Worm (Caenorhabditis elegans) whole organism, young adult: ENCODE results near the gene tbc-20.

Experiments used
- B0035.1 ChIP-seq: sonication (generic microtip); optimal IDR thresholded peaks from 2 replicates; lab custom pipeline; 2016; ENCODE audit warnings: missing genetic modification characterization, mild to moderate bottlenecking, missing compliant biosample characterization, missing genotype, missing genetic modification reagents
- B0336.3 ChIP-seq: fragments of 200-800 bp; sonication (Bioruptor generic); IDR thresholded peaks from 2 replicates; pipeline ENCODE4 v1.3.6; 2022; ENCODE audit warnings: missing genetic modification characterization, missing compliant biosample characterization
- F22D6.2 ChIP-seq: sonication (generic microtip); optimal IDR thresholded peaks from 2 replicates; lab custom pipeline; 2016; ENCODE audit warnings: mild to moderate bottlenecking, missing genetic modification characterization, missing compliant biosample characterization
- F33H1.4 ChIP-seq: fragments of 200-800 bp; sonication (Bioruptor generic); IDR thresholded peaks from 2 replicates; pipeline ENCODE4 v1.3.6; 2022; ENCODE audit warnings: missing genetic modification reagents, missing genetic modification characterization, missing compliant biosample characterization
- F57C9.4 ChIP-seq: sonication (generic microtip); optimal IDR thresholded peaks from 2 replicates; lab custom pipeline; 2017; ENCODE audit warnings: mild to moderate bottlenecking, missing genetic modification characterization, missing compliant biosample characterization
- Y67H2A.10 ChIP-seq: fragments of 200-800 bp; sonication (Bioruptor generic); conservative IDR thresholded peaks from 2 replicates; pipeline ENCODE4 v1.3.6; 2022; ENCODE audit warnings: missing genetic modification reagents, missing genetic modification characterization, missing compliant biosample characterization
- ccch-3 ChIP-seq: fragments of 200-800 bp; sonication (Bioruptor generic); optimal IDR thresholded peaks from 2 replicates; lab custom pipeline; 2018; ENCODE audit warnings: mild to moderate bottlenecking, missing genetic modification characterization, missing compliant biosample characterization
- cebp-1 ChIP-seq, 2 experiments: fragments of 200-800 bp in 1 of 2; sonication (Bioruptor generic) in 1 of 2; sonication (generic microtip) in 1 of 2; IDR thresholded peaks in 1 of 2; optimal IDR thresholded peaks in 1 of 2; 2 replicates each; pipeline versions ENCODE4 v1.3.6 to Lab custom; 2017 to 2022; ENCODE audit warnings: missing compliant biosample characterization in 2 of 2, missing genetic modification characterization in 2 of 2, mild to moderate bottlenecking in 1 of 2, missing genetic modification reagents in 1 of 2, moderate library complexity in 1 of 2
- ceh-27 ChIP-seq: fragments of 200-800 bp; sonication (Bioruptor generic); optimal IDR thresholded peaks from 2 replicates; lab custom pipeline; 2018; ENCODE audit warnings: mild to moderate bottlenecking, missing genetic modification characterization, moderate library complexity, missing compliant biosample characterization
- ceh-58 ChIP-seq: fragments of 200-800 bp; sonication (Bioruptor generic); IDR thresholded peaks from 2 replicates; pipeline ENCODE4 v1.3.6; 2022; ENCODE audit warnings: missing genetic modification characterization, missing compliant biosample characterization
- ceh-79 ChIP-seq: sonication (generic microtip); optimal IDR thresholded peaks from 2 replicates; lab custom pipeline; 2017; ENCODE audit warnings: mild to moderate bottlenecking, missing genetic modification characterization, missing compliant biosample characterization
- chd-7 ChIP-seq: sonication (generic microtip); optimal IDR thresholded peaks from 2 replicates; lab custom pipeline; 2016; ENCODE audit warnings: mild to moderate bottlenecking, missing genetic modification characterization, moderate library complexity, missing compliant biosample characterization
- die-1 ChIP-seq: sonication (generic microtip); optimal IDR thresholded peaks from 2 replicates; lab custom pipeline; 2016; ENCODE audit warnings: missing genotype, mild to moderate bottlenecking, missing genetic modification characterization, missing compliant biosample characterization
- dpl-1 ChIP-seq: fragments of 150-350 bp; optimal IDR thresholded peaks from 2 replicates; lab custom pipeline; 2014; ENCODE audit warnings: missing biosample characterization, missing genetic modification reagents, missing genetic modification characterization
- ekl-4 ChIP-seq: fragments of 200-800 bp; sonication (Bioruptor generic); IDR thresholded peaks from 2 replicates; pipeline ENCODE4 v1.3.6; 2022; ENCODE audit warnings: missing genetic modification reagents, missing genetic modification characterization, missing compliant biosample characterization
- hlh-26 ChIP-seq: fragments of 200-800 bp; sonication (Bioruptor generic); conservative IDR thresholded peaks from 2 replicates; pipeline ENCODE4 v1.3.6; 2022; ENCODE audit warnings: missing genetic modification reagents, missing genetic modification characterization, missing compliant biosample characterization
- hmg-1.2 ChIP-seq: fragments of 200-800 bp; sonication (Bioruptor generic); IDR thresholded peaks from 2 replicates; pipeline ENCODE4 v1.3.6; 2022; ENCODE audit warnings: missing genetic modification reagents, missing genetic modification characterization, missing compliant biosample characterization
- hrde-1 ChIP-seq: sonication (generic microtip); optimal IDR thresholded peaks from 2 replicates; lab custom pipeline; 2016; ENCODE audit warnings: missing genetic modification characterization, mild to moderate bottlenecking, missing compliant biosample characterization, moderate library complexity, missing genotype, missing genetic modification reagents, borderline replicate concordance
- lag-1 ChIP-seq: fragments of 200-800 bp; sonication (Bioruptor generic); IDR thresholded peaks from 2 replicates; pipeline ENCODE4 v1.3.6; 2022; ENCODE audit warnings: missing genetic modification reagents, missing genetic modification characterization, missing compliant biosample characterization
- let-526 ChIP-seq: fragments of 200-800 bp; sonication (Bioruptor generic); IDR thresholded peaks from 2 replicates; pipeline ENCODE4 v1.3.6; 2022; ENCODE audit warnings: missing genetic modification reagents, missing genetic modification characterization, missing compliant biosample characterization
- let-607 ChIP-seq, 2 experiments: fragments of 200-800 bp in 1 of 2; sonication (Bioruptor generic) in 1 of 2; sonication (generic microtip) in 1 of 2; optimal IDR thresholded peaks; 2 replicates each; lab custom pipeline; 2016 to 2018; ENCODE audit warnings: mild to moderate bottlenecking in 2 of 2, missing compliant biosample characterization in 2 of 2, missing genetic modification characterization in 2 of 2, moderate library complexity in 2 of 2, missing genotype in 1 of 2
- lin-26 ChIP-seq: fragments of 200-800 bp; sonication (Bioruptor generic); IDR thresholded peaks from 2 replicates; pipeline ENCODE4 v1.3.6; 2022; ENCODE audit warnings: missing genetic modification reagents, missing genetic modification characterization, missing compliant biosample characterization
- lsl-1 ChIP-seq: fragments of 200-800 bp; sonication (Bioruptor generic); optimal IDR thresholded peaks from 2 replicates; lab custom pipeline; 2018; ENCODE audit warnings: mild to moderate bottlenecking, missing genetic modification characterization, moderate library complexity, missing compliant biosample characterization
- madf-10 ChIP-seq: sonication (generic microtip); optimal IDR thresholded peaks from 2 replicates; lab custom pipeline; 2016; ENCODE audit warnings: mild to moderate bottlenecking, missing genetic modification characterization, missing compliant biosample characterization
- madf-6 ChIP-seq: fragments of 200-800 bp; sonication (Bioruptor generic); IDR thresholded peaks from 2 replicates; pipeline ENCODE4 v1.3.6; 2022; ENCODE audit warnings: missing genetic modification reagents, missing genetic modification characterization, missing compliant biosample characterization
- mel-28 ChIP-seq: sonication (generic microtip); optimal IDR thresholded peaks from 2 replicates; lab custom pipeline; 2016; ENCODE audit warnings: borderline replicate concordance, mild to moderate bottlenecking, missing genetic modification characterization, missing compliant biosample characterization
- nhr-120 ChIP-seq: fragments of 200-800 bp; sonication (Bioruptor generic); IDR thresholded peaks from 2 replicates; pipeline ENCODE4 v1.3.6; 2022; ENCODE audit warnings: missing genetic modification characterization, missing compliant biosample characterization
- nhr-80 ChIP-seq: sonication (generic microtip); optimal IDR thresholded peaks from 2 replicates; lab custom pipeline; 2016; ENCODE audit warnings: missing genetic modification characterization, missing compliant biosample characterization
- nhr-90 ChIP-seq: sonication (generic microtip); optimal IDR thresholded peaks from 2 replicates; lab custom pipeline; 2016; ENCODE audit warnings: missing genotype, mild to moderate bottlenecking, missing genetic modification characterization, missing compliant biosample characterization
- pbrm-1 ChIP-seq: fragments of 200-800 bp; sonication (Bioruptor generic); IDR thresholded peaks from 2 replicates; pipeline ENCODE4 v1.3.6; 2022; ENCODE audit warnings: missing genetic modification reagents, missing genetic modification characterization, missing compliant biosample characterization
- rec-8 ChIP-seq, 2 experiments: sonication (generic microtip); optimal IDR thresholded peaks; 2 replicates each; lab custom pipeline; 2016; ENCODE audit warnings: mild to moderate bottlenecking in 2 of 2, missing genetic modification characterization in 2 of 2, missing genetic modification reagents in 2 of 2, missing genotype in 2 of 2, missing biosample characterization in 1 of 2, missing compliant biosample characterization in 1 of 2, moderate library complexity in 1 of 2
- tbp1 ChIP-seq: fragments of 200-800 bp; sonication (Bioruptor generic); optimal IDR thresholded peaks from 2 replicates; lab custom pipeline; 2018; ENCODE audit warnings: mild to moderate bottlenecking, missing genetic modification characterization, missing compliant biosample characterization
- tbx-9 ChIP-seq: sonication (generic microtip); optimal IDR thresholded peaks from 2 replicates; lab custom pipeline; 2016; ENCODE audit warnings: borderline replicate concordance, missing genetic modification characterization, inconsistent platforms, missing compliant biosample characterization
- tlf-1 ChIP-seq: fragments of 200-800 bp; sonication (Bioruptor generic); optimal IDR thresholded peaks from 2 replicates; lab custom pipeline; 2018; ENCODE audit warnings: mild to moderate bottlenecking, missing genetic modification characterization, missing compliant biosample characterization
- ztf-3 ChIP-seq: fragments of 200-800 bp; sonication (Bioruptor generic); optimal IDR thresholded peaks from 2 replicates; lab custom pipeline; 2018; ENCODE audit warnings: mild to moderate bottlenecking, missing genetic modification characterization, missing compliant biosample characterization
- ztf-6 ChIP-seq: fragments of 200-800 bp; sonication (Bioruptor generic); IDR thresholded peaks from 2 replicates; pipeline ENCODE4 v1.3.6; 2022; ENCODE audit warnings: missing genetic modification reagents, missing genetic modification characterization, missing compliant biosample characterization

Gene tbc-20

DNA sequence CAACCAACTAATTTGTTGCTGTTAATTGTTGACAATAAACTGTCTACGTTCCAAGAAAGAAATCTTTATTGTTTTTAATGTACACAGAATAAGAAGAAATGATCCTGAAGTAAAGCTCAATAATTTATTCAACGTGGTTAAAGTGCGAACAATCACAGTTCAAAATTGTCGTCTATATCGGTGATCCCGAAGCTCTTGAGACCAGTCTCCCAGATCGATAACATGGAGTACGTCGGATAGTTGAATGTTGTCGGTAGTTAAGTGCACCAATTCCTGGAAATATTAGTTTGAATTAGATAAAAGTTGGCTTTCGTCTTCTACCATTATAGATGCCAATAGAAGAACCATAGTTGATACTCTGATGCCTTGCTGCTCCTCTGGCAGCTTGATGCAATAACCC, 17.8 kb downstream of the tbc-20 start (continued):
- TF ChIP-seq madf-6 (GFP tag; lab: Robert Waterston, UW) (peak; percentile 68; the same call in 1 of the 2 replicates), pbrm-1 (GFP tag; lab: Robert Waterston, UW) (peak; percentile 27; the same call in 1 of the 2 replicates), die-1 (tag; lab: Kevin White, UChicago) (no peak), hlh-26 (GFP tag; lab: Robert Waterston, UW) (no peak), let-526 (no peak), F33H1.4 (GFP tag; lab: Robert Waterston, UW) (peak; percentile 36), nhr-120 (GFP tag; lab: Robert Waterston, UW) (no peak), mel-28 (tag; lab: Kevin White, UChicago) (no peak), ztf-3 (no peak), F22D6.2 (tag; lab: Kevin White, UChicago) (no peak), ceh-79 (no peak), lsl-1 (GFP tag; lab: Kevin White, UChicago) (no peak), F57C9.4 (tag; lab: Kevin White, UChicago) (no peak), tbp1 (peak; percentile 27), rec-8 (tag; optimal IDR thresholded peaks at IDR 0.05; lab: Kevin White, UChicago) (no peak), nhr-80 (no peak), cebp-1 (GFP tag; IDR thresholded peaks at IDR 0.05; lab: Robert Waterston, UW) (no peak), cebp-1 (tag; optimal IDR thresholded peaks at IDR 0.05; lab: Kevin White, UChicago) (peak; percentile 2), ceh-27 (GFP tag; lab: Kevin White, UChicago) (no peak), B0336.3 (peak; percentile 54; the same call in 1 of the 2 replicates), lin-26 (GFP tag; lab: Robert Waterston, UW) (peak; percentile 50; the same call in 1 of the 2 replicates), nhr-90 (no peak), dpl-1 (GFP tag; lab: Kevin White, UChicago) (no peak)

DNA sequence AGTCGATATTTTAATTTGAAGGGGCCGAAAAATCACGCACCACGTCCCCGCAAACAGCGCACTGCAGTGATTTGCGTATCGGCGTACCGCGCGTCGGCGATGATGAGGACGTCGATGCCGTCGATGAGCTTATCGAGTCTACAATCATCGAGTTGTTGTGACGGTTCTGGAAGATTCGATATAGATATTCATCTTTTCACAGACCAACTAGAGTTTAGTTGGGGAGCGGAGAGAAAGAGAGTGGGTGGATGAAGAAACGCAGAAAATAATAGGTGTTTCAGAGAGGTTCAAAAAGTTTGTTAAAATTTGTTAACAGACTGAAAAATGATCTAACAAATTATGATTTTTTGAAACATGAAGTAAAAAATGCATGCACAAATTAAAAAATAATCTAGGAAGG, 20.1 kb downstream of the tbc-20 start, which contains the start of gene nhr-61:
Gene nhr-61, minus strand, starts transcription at position 168 of the 400 bp plus-strand sequence.
- TF ChIP-seq ztf-6 (no peak), Y67H2A.10 (GFP tag; lab: Robert Waterston, UW) (no peak), B0336.3 (no peak), madf-10 (no peak), tlf-1 (GFP tag; lab: Kevin White, UChicago) (no peak), hrde-1 (no peak), ccch-3 (GFP tag; lab: Kevin White, UChicago) (no peak), ceh-58 (no peak), ekl-4 (GFP tag; lab: Robert Waterston, UW) (no peak), let-607 (tag; optimal IDR thresholded peaks at IDR 0.05; lab: Kevin White, UChicago) (no peak), chd-7 (tag; lab: Kevin White, UChicago) (no peak), tbx-9 (no peak)

DNA sequence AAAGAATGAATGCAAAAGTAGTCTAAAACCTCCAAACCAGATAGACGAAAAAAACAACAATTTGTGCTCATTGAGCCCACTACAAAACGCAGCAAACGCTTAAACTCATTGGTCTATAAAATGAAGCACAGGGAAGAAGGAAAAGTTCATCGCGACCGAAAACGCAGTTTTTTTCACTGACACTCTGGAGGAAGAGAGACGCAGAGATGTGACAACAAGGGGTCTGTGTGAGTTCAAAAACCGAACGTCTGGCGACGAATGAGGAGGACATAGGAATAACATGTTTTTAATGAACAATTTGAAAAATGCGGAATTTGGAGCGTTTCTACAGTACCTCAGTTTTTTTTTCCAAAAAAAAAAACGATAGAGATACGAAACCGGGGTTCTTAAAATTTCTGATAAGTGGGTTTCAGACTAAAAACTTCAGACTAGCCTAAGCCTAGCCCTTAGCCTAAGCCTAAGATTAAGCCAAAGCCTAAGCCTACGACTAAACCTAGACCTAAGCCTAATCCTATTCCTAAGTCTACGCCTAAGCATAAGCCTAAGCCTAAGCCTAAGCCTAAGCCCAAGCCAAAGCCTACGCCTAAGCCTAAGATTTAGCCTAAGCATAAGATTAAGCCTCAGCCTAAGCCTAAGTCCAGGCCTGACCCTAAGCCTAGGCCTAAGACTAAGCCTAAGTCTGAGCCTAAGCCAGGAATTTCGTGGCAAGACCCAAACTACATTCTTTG, 21.1 kb downstream of the tbc-20 start:
- TF ChIP-seq hmg-1.2 (peak; percentile 25; the same call in 1 of the 2 replicates), nhr-80 (peak; percentile 32), lag-1 (GFP tag; lab: Robert Waterston, UW) (no peak), B0035.1 (tag; lab: Kevin White, UChicago) (no peak)
